Worm (Caenorhabditis elegans) whole organism, L2 larva: ENCODE measurements around the gene sup-10.

Source experiments
- C34F6.9 ChIP-seq: fragments of 150-350 bp; optimal IDR thresholded peaks from 2 replicates; lab custom pipeline; 2014; ENCODE audit warnings: missing biosample characterization, missing genetic modification characterization
- F13H6.1 ChIP-seq: sonication (generic microtip); optimal IDR thresholded peaks from 2 replicates; lab custom pipeline; 2016; ENCODE audit warnings: missing genetic modification characterization, missing compliant biosample characterization
- R02D3.7 ChIP-seq: fragments of 150-350 bp; optimal IDR thresholded peaks from 2 replicates; lab custom pipeline; 2014; ENCODE audit warnings: missing biosample characterization, missing genetic modification characterization
- Y55F3AM.14 ChIP-seq: fragments of 200-800 bp; sonication (Bioruptor generic); optimal IDR thresholded peaks from 2 replicates; lab custom pipeline; 2018; ENCODE audit warnings: mild to moderate bottlenecking, missing genetic modification characterization, missing compliant biosample characterization
- ZK546.5 ChIP-seq: sonication (generic microtip); optimal IDR thresholded peaks from 2 replicates; lab custom pipeline; 2017; ENCODE audit warnings: missing biosample characterization, missing genetic modification characterization
- alr-1 ChIP-seq: fragments of 150-350 bp; optimal IDR thresholded peaks from 2 replicates; lab custom pipeline; 2014; ENCODE audit warnings: missing biosample characterization, missing genetic modification characterization
- aly-2 ChIP-seq: fragments of 150-350 bp; optimal IDR thresholded peaks from 2 replicates; lab custom pipeline; 2014; ENCODE audit warnings: missing biosample characterization, missing genetic modification characterization
- ama-1 ChIP-seq: fragments of 150-350 bp; optimal IDR thresholded peaks from 2 replicates; lab custom pipeline; 2018; ENCODE audit warnings: inconsistent platforms
- blmp-1 ChIP-seq: sonication (generic microtip); optimal IDR thresholded peaks from 2 replicates; lab custom pipeline; 2017; ENCODE audit warnings: missing genetic modification characterization, mild to moderate bottlenecking, missing compliant biosample characterization, antibody characterized with exemption, moderate library complexity; ENCODE audit not compliant: insufficient read depth
- ceh-16 ChIP-seq: fragments of 150-350 bp; optimal IDR thresholded peaks from 2 replicates; lab custom pipeline; 2014; ENCODE audit warnings: missing biosample characterization, missing genetic modification characterization
- ceh-82 ChIP-seq: fragments of 150-350 bp; optimal IDR thresholded peaks from 2 replicates; lab custom pipeline; 2014; ENCODE audit warnings: missing biosample characterization, missing genetic modification characterization
- crh-2 ChIP-seq: sonication (generic microtip); optimal IDR thresholded peaks from 2 replicates; lab custom pipeline; 2017; ENCODE audit warnings: missing biosample characterization, missing genetic modification characterization
- dmd-4 ChIP-seq: sonication (generic microtip); optimal IDR thresholded peaks from 2 replicates; lab custom pipeline; 2017; ENCODE audit warnings: missing biosample characterization, missing genetic modification characterization
- egl-27 ChIP-seq: sonication (generic microtip); optimal IDR thresholded peaks from 3 replicates; lab custom pipeline; 2017; ENCODE audit warnings: missing biosample characterization, missing genetic modification reagents, missing genetic modification characterization
- elt-1 ChIP-seq: fragments of 150-350 bp; optimal IDR thresholded peaks from 2 replicates; lab custom pipeline; 2014; ENCODE audit warnings: missing biosample characterization, missing genetic modification characterization
- elt-3 ChIP-seq: sonication (generic microtip); optimal IDR thresholded peaks from 2 replicates; lab custom pipeline; 2017; ENCODE audit warnings: missing biosample characterization, missing genetic modification characterization
- fos-1 ChIP-seq: fragments of 150-350 bp; optimal IDR thresholded peaks from 2 replicates; lab custom pipeline; 2014; ENCODE audit warnings: missing biosample characterization, missing genetic modification characterization
- gmeb-1 ChIP-seq: fragments of 150-350 bp; optimal IDR thresholded peaks from 2 replicates; lab custom pipeline; 2014; ENCODE audit warnings: missing biosample characterization, missing genetic modification characterization
- lin-11 ChIP-seq: fragments of 150-350 bp; sonication (generic microtip); optimal IDR thresholded peaks from 2 replicates; lab custom pipeline; 2014; ENCODE audit warnings: missing biosample characterization, missing genetic modification characterization, inconsistent platforms, mixed read lengths
- lin-13 ChIP-seq: fragments of 150-350 bp; optimal IDR thresholded peaks from 2 replicates; lab custom pipeline; 2014; ENCODE audit warnings: missing biosample characterization, missing genetic modification reagents, missing genetic modification characterization
- lin-39 ChIP-seq: fragments of 150-350 bp; optimal IDR thresholded peaks from 2 replicates; lab custom pipeline; 2014; ENCODE audit warnings: missing biosample characterization, missing genetic modification reagents, missing genetic modification characterization
- lsy-2 ChIP-seq, 2 experiments: fragments of 150-350 bp in 1 of 2; sonication (generic microtip) in 1 of 2; optimal IDR thresholded peaks; 2 replicates each; lab custom pipeline; 2014 to 2017; ENCODE audit warnings: missing biosample characterization in 2 of 2, missing genetic modification characterization in 2 of 2
- mab-5 ChIP-seq: fragments of 150-350 bp; optimal IDR thresholded peaks from 2 replicates; lab custom pipeline; 2014; ENCODE audit warnings: missing biosample characterization, missing genetic modification characterization
- mbf-1 ChIP-seq: sonication (generic microtip); optimal IDR thresholded peaks from 2 replicates; lab custom pipeline; 2017; ENCODE audit warnings: missing biosample characterization, missing genetic modification characterization
- mdl-1 ChIP-seq, 2 experiments: fragments of 150-350 bp in 1 of 2; sonication (generic microtip) in 1 of 2; optimal IDR thresholded peaks; 2 replicates each; lab custom pipeline; 2017; ENCODE audit warnings: missing biosample characterization in 2 of 2, missing genetic modification characterization in 2 of 2
- nhr-10 ChIP-seq: sonication (generic microtip); optimal IDR thresholded peaks from 2 replicates; lab custom pipeline; 2017; ENCODE audit warnings: missing biosample characterization, missing genetic modification characterization
- nhr-11 ChIP-seq: fragments of 150-350 bp; optimal IDR thresholded peaks from 2 replicates; lab custom pipeline; 2014; ENCODE audit warnings: missing biosample characterization, missing genetic modification characterization
- nhr-12 ChIP-seq: fragments of 150-350 bp; optimal IDR thresholded peaks from 2 replicates; lab custom pipeline; 2014; ENCODE audit warnings: missing biosample characterization, missing genetic modification characterization
- nhr-129 ChIP-seq: fragments of 150-350 bp; optimal IDR thresholded peaks from 2 replicates; lab custom pipeline; 2014; ENCODE audit warnings: missing biosample characterization, missing genetic modification characterization
- nhr-21 ChIP-seq: fragments of 150-350 bp; optimal IDR thresholded peaks from 2 replicates; lab custom pipeline; 2014; ENCODE audit warnings: missing biosample characterization, missing genetic modification characterization
- nhr-23 ChIP-seq: fragments of 150-350 bp; optimal IDR thresholded peaks from 2 replicates; lab custom pipeline; 2014; ENCODE audit warnings: missing biosample characterization, missing genetic modification reagents, missing genetic modification characterization
- nhr-237 ChIP-seq: fragments of 150-350 bp; optimal IDR thresholded peaks from 2 replicates; lab custom pipeline; 2014; ENCODE audit warnings: missing biosample characterization, missing genetic modification characterization
- nhr-25 ChIP-seq: fragments of 150-350 bp; sonication (generic microtip); optimal IDR thresholded peaks from 3 replicates; lab custom pipeline; 2014; ENCODE audit warnings: missing biosample characterization, missing genetic modification characterization
- nhr-6 ChIP-seq: fragments of 150-350 bp; optimal IDR thresholded peaks from 2 replicates; lab custom pipeline; 2014; ENCODE audit warnings: missing biosample characterization, missing genetic modification characterization
- nhr-77 ChIP-seq: fragments of 150-350 bp; optimal IDR thresholded peaks from 2 replicates; lab custom pipeline; 2014; ENCODE audit warnings: missing biosample characterization, missing genetic modification characterization
- peb-1 ChIP-seq: fragments of 150-350 bp; optimal IDR thresholded peaks from 2 replicates; lab custom pipeline; 2014; ENCODE audit warnings: missing biosample characterization, missing genetic modification characterization
- sem-4 ChIP-seq: fragments of 150-350 bp; optimal IDR thresholded peaks from 2 replicates; lab custom pipeline; 2014; ENCODE audit warnings: missing biosample characterization, missing genetic modification reagents, missing genetic modification characterization
- skn-1 ChIP-seq: sonication (generic microtip); optimal IDR thresholded peaks from 2 replicates; lab custom pipeline; 2017; ENCODE audit warnings: missing biosample characterization, missing genetic modification characterization
- sma-3 ChIP-seq: sonication (generic microtip); optimal IDR thresholded peaks from 2 replicates; lab custom pipeline; 2016; ENCODE audit warnings: missing genetic modification reagents, missing genetic modification characterization, missing compliant biosample characterization
- sma-9 ChIP-seq, 2 experiments: fragments of 150-350 bp in 1 of 2; sonication (generic microtip) in 1 of 2; optimal IDR thresholded peaks; 2 replicates each; lab custom pipeline; 2014 to 2016; ENCODE audit warnings: missing genetic modification characterization in 2 of 2, mild to moderate bottlenecking in 1 of 2, missing biosample characterization in 1 of 2, missing compliant biosample characterization in 1 of 2, missing genetic modification reagents in 1 of 2, moderate library complexity in 1 of 2
- snpc-4 ChIP-seq: fragments of 150-350 bp; optimal IDR thresholded peaks from 2 replicates; lab custom pipeline; 2014; ENCODE audit warnings: missing biosample characterization, missing genetic modification characterization
- unc-39 ChIP-seq: fragments of 150-350 bp; optimal IDR thresholded peaks from 2 replicates; lab custom pipeline; 2014; ENCODE audit warnings: missing biosample characterization, missing genetic modification characterization
- unc-55 ChIP-seq: fragments of 150-350 bp; sonication (generic microtip); optimal IDR thresholded peaks from 3 replicates; lab custom pipeline; 2014; ENCODE audit warnings: missing biosample characterization, missing genetic modification reagents, missing genetic modification characterization
- unc-62 ChIP-seq: fragments of 150-350 bp; optimal IDR thresholded peaks from 2 replicates; lab custom pipeline; 2014; ENCODE audit warnings: missing biosample characterization, missing genetic modification reagents, missing genetic modification characterization
- zag-1 ChIP-seq: fragments of 150-350 bp; optimal IDR thresholded peaks from 2 replicates; lab custom pipeline; 2014; ENCODE audit warnings: missing biosample characterization, missing genetic modification characterization
- ztf-1 ChIP-seq: fragments of 200-800 bp; sonication (Bioruptor generic); conservative IDR thresholded peaks from 2 replicates; pipeline ENCODE4 v1.3.6; 2022; ENCODE audit warnings: missing genetic modification characterization, missing compliant biosample characterization
- ztf-11 ChIP-seq: sonication (generic microtip); optimal IDR thresholded peaks from 2 replicates; lab custom pipeline; 2017; ENCODE audit warnings: missing biosample characterization, missing genetic modification characterization
- ztf-4 ChIP-seq: fragments of 150-350 bp; optimal IDR thresholded peaks from 2 replicates; lab custom pipeline; 2014; ENCODE audit warnings: missing biosample characterization, missing genetic modification characterization

Gene sup-10

ce11 chrX:17537568-17537967 is 9.4 kb downstream of the sup-10 start:
- TF ChIP-seq nhr-25 (tag; lab: Kevin White, UChicago) (no peak), sma-3 (no peak), fos-1 (tag; lab: Kevin White, UChicago) (peak; percentile 39)

DNA sequence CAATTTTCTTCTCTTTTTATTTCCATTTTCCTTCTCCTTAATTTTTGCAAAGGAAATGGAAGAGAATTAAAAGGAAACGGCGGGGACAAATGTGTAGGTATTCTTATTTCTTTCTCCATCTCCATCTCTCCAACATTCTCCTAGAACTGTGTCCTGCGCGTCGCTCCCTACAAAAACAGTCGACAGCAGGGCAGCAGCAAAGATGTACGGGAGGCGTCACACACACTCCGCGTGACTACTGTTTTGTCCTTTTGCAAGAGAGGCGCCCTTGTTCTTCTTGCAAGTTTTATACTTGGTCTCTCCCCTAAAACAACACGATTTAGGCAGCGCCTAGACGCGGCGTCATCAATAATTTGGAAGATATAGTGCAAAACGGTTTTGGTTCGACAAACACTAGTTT is 11.8 kb downstream of the sup-10 start:
- peak; percentile 17 for TF ChIP-seq ceh-16
- TF ChIP-seq ztf-1 (GFP tag; lab: Robert Waterston, UW): no peak
- TF ChIP-seq mdl-1 (tag; optimal IDR thresholded peaks at IDR 0.05; lab: Kevin White, UChicago): peak; percentile 28 to 46
- TF ChIP-seq fos-1 (tag; lab: Kevin White, UChicago): peak; percentile 21
- no peak for TF ChIP-seq nhr-12 (tag; lab: Kevin White, UChicago)
- peak; percentile 62 for TF ChIP-seq nhr-25 (tag; lab: Kevin White, UChicago)
- peak; percentile 56 for TF ChIP-seq sma-3
- peak; percentile 21 for TF ChIP-seq sma-9 (GFP tag; optimal IDR thresholded peaks at IDR 0.05; lab: Kevin White, UChicago)
- no peak for TF ChIP-seq sma-9 (tag; optimal IDR thresholded peaks at IDR 0.05; lab: Kevin White, UChicago)
- TF ChIP-seq nhr-21 (tag; lab: Kevin White, UChicago): peak; percentile 54

- TF ChIP-seq ama-1 (lab: Kevin White, UChicago): no peak
- TF ChIP-seq lsy-2 (tag; optimal IDR thresholded peaks at IDR 0.05; lab: Kevin White, UChicago): peak; percentile 81 to 82
- TF ChIP-seq F13H6.1 (tag; lab: Kevin White, UChicago): peak; percentile 89
- TF ChIP-seq nhr-10 (tag; lab: Kevin White, UChicago): peak; percentile 68
- peak; percentile 56 for TF ChIP-seq snpc-4 (tag; lab: Kevin White, UChicago)
- TF ChIP-seq sma-3: peak; percentile 90
- TF ChIP-seq alr-1: no peak
- TF ChIP-seq nhr-11 (tag; lab: Kevin White, UChicago): no peak
- peak; percentile 46 for TF ChIP-seq fos-1 (tag; lab: Kevin White, UChicago)
- TF ChIP-seq ceh-82 (tag; lab: Kevin White, UChicago): peak; percentile 70
- TF ChIP-seq elt-3: no peak
- TF ChIP-seq gmeb-1 (tag; lab: Kevin White, UChicago): peak; percentile 70
- peak; percentile 9 for TF ChIP-seq skn-1 (tag; lab: Kevin White, UChicago)
- no peak for TF ChIP-seq lin-11 (tag; lab: Kevin White, UChicago)
- peak; percentile 79 for TF ChIP-seq mab-5 (tag; lab: Kevin White, UChicago)
- no peak for TF ChIP-seq lin-39 (tag; lab: Kevin White, UChicago)
- TF ChIP-seq sem-4 (tag; lab: Kevin White, UChicago): no peak
- no peak for TF ChIP-seq aly-2 (tag; lab: Kevin White, UChicago)
- TF ChIP-seq nhr-21 (tag; lab: Kevin White, UChicago): peak; percentile 76
- peak; percentile 75 for TF ChIP-seq nhr-25 (tag; lab: Kevin White, UChicago)
- TF ChIP-seq C34F6.9: peak; percentile 66
- TF ChIP-seq unc-39: no peak
- TF ChIP-seq mdl-1 (tag; optimal IDR thresholded peaks at IDR 0.05; lab: Kevin White, UChicago): peak in 1 of 2 experiments; percentile 51
- TF ChIP-seq blmp-1 (tag; lab: Kevin White, UChicago): no peak
- TF ChIP-seq nhr-237 (tag; lab: Kevin White, UChicago): peak; percentile 82
- TF ChIP-seq peb-1 (tag; lab: Kevin White, UChicago): no peak
- TF ChIP-seq nhr-129 (tag; lab: Kevin White, UChicago): peak; percentile 91
- TF ChIP-seq nhr-77 (tag; lab: Kevin White, UChicago): peak; percentile 70
- peak; percentile 61 for TF ChIP-seq egl-27 (tag; lab: Kevin White, UChicago)
- peak; percentile 91 for TF ChIP-seq sma-9 (GFP tag; optimal IDR thresholded peaks at IDR 0.05; lab: Kevin White, UChicago)
- no peak for TF ChIP-seq sma-9 (tag; optimal IDR thresholded peaks at IDR 0.05; lab: Kevin White, UChicago)
- no peak for TF ChIP-seq nhr-12 (tag; lab: Kevin White, UChicago)
- peak; percentile 37 for TF ChIP-seq ztf-4 (tag; lab: Kevin White, UChicago)
- TF ChIP-seq dmd-4 (tag; lab: Kevin White, UChicago): no peak
- TF ChIP-seq unc-55: peak; percentile 86
- TF ChIP-seq nhr-6 (tag; lab: Kevin White, UChicago): peak; percentile 82
- peak; percentile 6 for TF ChIP-seq ztf-11 (tag; lab: Kevin White, UChicago)
- peak; percentile 84 for TF ChIP-seq crh-2 (tag; lab: Kevin White, UChicago)
- peak; percentile 71 for TF ChIP-seq lin-13
- peak; percentile 5 for TF ChIP-seq zag-1 (tag; lab: Kevin White, UChicago)
- TF ChIP-seq elt-1 (tag; lab: Kevin White, UChicago): no peak
- no peak for TF ChIP-seq unc-62
- TF ChIP-seq ztf-1 (GFP tag; lab: Robert Waterston, UW): no peak
- no peak for TF ChIP-seq ZK546.5 (tag; lab: Kevin White, UChicago)
- TF ChIP-seq ceh-16: no peak
- peak; percentile 22 for TF ChIP-seq R02D3.7 (tag; lab: Kevin White, UChicago)
- TF ChIP-seq mbf-1 (tag; lab: Kevin White, UChicago): peak; percentile 3
- no peak for TF ChIP-seq nhr-23 (tag; lab: Kevin White, UChicago)
- peak; percentile 43 for TF ChIP-seq Y55F3AM.14
Measured at ce11 chrX:17544349-17544936, 16.3 kb downstream of the sup-10 start.
